Worm (Caenorhabditis elegans) whole organism, L4 larva: Measurements from ENCODE around the gene npr-30.

Source experiments
- D1046.2 ChIP-seq: fragments of 200-800 bp; sonication (Bioruptor generic); IDR thresholded peaks from 2 replicates; pipeline ENCODE4 v1.3.6; 2022; ENCODE audit warnings: missing genetic modification characterization, missing compliant biosample characterization
- F37D6.2 ChIP-seq: sonication (generic microtip); optimal IDR thresholded peaks from 2 replicates; lab custom pipeline; 2016; ENCODE audit warnings: mild to moderate bottlenecking, missing genetic modification characterization, missing compliant biosample characterization
- F44E2.7 ChIP-seq: fragments of 200-800 bp; sonication (Bioruptor generic); IDR thresholded peaks from 2 replicates; pipeline ENCODE4 v2.1.2; 2022; ENCODE audit warnings: missing genetic modification characterization, missing compliant biosample characterization
- T20F7.1 ChIP-seq: fragments of 200-800 bp; sonication (Bioruptor generic); optimal IDR thresholded peaks from 2 replicates; lab custom pipeline; 2018; ENCODE audit warnings: mild to moderate bottlenecking, missing genetic modification characterization, missing compliant biosample characterization
- Y105C5A.15 ChIP-seq: fragments of 200-800 bp; sonication (Bioruptor generic); IDR thresholded peaks from 2 replicates; pipeline ENCODE4 v1.3.6; 2022; ENCODE audit warnings: missing genetic modification characterization, missing compliant biosample characterization
- Y75B8A.6 ChIP-seq: fragments of 200-800 bp; sonication (Bioruptor generic); IDR thresholded peaks from 2 replicates; pipeline ENCODE4 v1.3.6; 2022; ENCODE audit warnings: missing genetic modification reagents, missing genetic modification characterization, missing compliant biosample characterization
- aly-2 ChIP-seq: sonication (generic microtip); optimal IDR thresholded peaks from 2 replicates; lab custom pipeline; 2018; ENCODE audit warnings: missing biosample characterization, missing genetic modification characterization
- ama-1 ChIP-seq: fragments of 150-350 bp; optimal IDR thresholded peaks from 2 replicates; lab custom pipeline; 2014; ENCODE audit warnings: inconsistent platforms, mixed read lengths
- ceh-62 ChIP-seq: sonication (generic microtip); optimal IDR thresholded peaks from 2 replicates; lab custom pipeline; 2017; ENCODE audit warnings: missing biosample characterization, missing genetic modification characterization
- ceh-82 ChIP-seq: sonication (generic microtip); optimal IDR thresholded peaks from 2 replicates; lab custom pipeline; 2017; ENCODE audit warnings: missing biosample characterization, missing genetic modification characterization
- daf-16 ChIP-seq, 3 experiments: sonication (generic microtip); optimal IDR thresholded peaks; 2 replicates each; lab custom pipeline; 2016 to 2017; ENCODE audit warnings: missing genetic modification characterization in 3 of 3, missing genetic modification reagents in 3 of 3, mild to moderate bottlenecking in 2 of 3, missing compliant biosample characterization in 2 of 3, missing biosample characterization in 1 of 3, moderate library complexity in 1 of 3
- daf-19 ChIP-seq: fragments of 200-800 bp; sonication (Bioruptor generic); conservative IDR thresholded peaks from 2 replicates; pipeline ENCODE4 v1.3.6; 2022; ENCODE audit warnings: missing genetic modification characterization, missing compliant biosample characterization
- daf-8 ChIP-seq: fragments of 200-800 bp; sonication (Bioruptor generic); IDR thresholded peaks from 2 replicates; pipeline ENCODE4 v1.3.6; 2022; ENCODE audit warnings: missing genetic modification characterization, missing compliant biosample characterization
- dmd-6 ChIP-seq: fragments of 200-800 bp; sonication (Bioruptor generic); IDR thresholded peaks from 2 replicates; pipeline ENCODE4 v1.3.6; 2022; ENCODE audit warnings: missing genetic modification reagents, missing genetic modification characterization, missing compliant biosample characterization
- dmd-8 ChIP-seq: fragments of 200-800 bp; sonication (Bioruptor generic); IDR thresholded peaks from 2 replicates; pipeline ENCODE4 v1.3.6; 2022; ENCODE audit warnings: missing genetic modification characterization, missing compliant biosample characterization
- dmd-9 ChIP-seq: fragments of 200-800 bp; sonication (Bioruptor generic); IDR thresholded peaks from 2 replicates; pipeline ENCODE4 v1.3.6; 2022; ENCODE audit warnings: missing genetic modification reagents, missing genetic modification characterization, missing compliant biosample characterization
- dpl-1 ChIP-seq: fragments of 150-350 bp; optimal IDR thresholded peaks from 2 replicates; lab custom pipeline; 2014; ENCODE audit warnings: missing biosample characterization, missing genetic modification reagents, missing genetic modification characterization
- dve-1 ChIP-seq: sonication (generic microtip); optimal IDR thresholded peaks from 2 replicates; lab custom pipeline; 2017; ENCODE audit warnings: antibody characterized with exemption, mild to moderate bottlenecking, missing genetic modification characterization, missing compliant biosample characterization; ENCODE audit not compliant: insufficient read depth
- egl-27 ChIP-seq: sonication (generic microtip); optimal IDR thresholded peaks from 3 replicates; lab custom pipeline; 2017; ENCODE audit warnings: missing biosample characterization, missing genetic modification reagents, missing genetic modification characterization
- egl-43 ChIP-seq: fragments of 200-800 bp; sonication (Bioruptor generic); IDR thresholded peaks from 2 replicates; pipeline ENCODE4 v1.3.6; 2022; ENCODE audit warnings: missing genetic modification reagents, missing genetic modification characterization, missing compliant biosample characterization
- fkh-10 ChIP-seq: fragments of 150-350 bp; optimal IDR thresholded peaks from 2 replicates; lab custom pipeline; 2014; ENCODE audit warnings: missing biosample characterization, missing genetic modification reagents, missing genetic modification characterization
- hlh-11 ChIP-seq: fragments of 200-800 bp; sonication (Bioruptor generic); optimal IDR thresholded peaks from 2 replicates; lab custom pipeline; 2018; ENCODE audit warnings: mild to moderate bottlenecking, missing genetic modification characterization, missing compliant biosample characterization
- hlh-30 ChIP-seq: sonication (generic microtip); optimal IDR thresholded peaks from 2 replicates; lab custom pipeline; 2017; ENCODE audit warnings: antibody characterized with exemption, mild to moderate bottlenecking, missing genetic modification characterization, missing compliant biosample characterization; ENCODE audit not compliant: insufficient read depth
- hmg-1.1 ChIP-seq: fragments of 200-800 bp; sonication (Bioruptor generic); IDR thresholded peaks from 2 replicates; pipeline ENCODE4 v1.3.6; 2022; ENCODE audit warnings: missing genetic modification reagents, missing genetic modification characterization, missing compliant biosample characterization
- lir-3 ChIP-seq: sonication (generic microtip); optimal IDR thresholded peaks from 2 replicates; lab custom pipeline; 2016; ENCODE audit warnings: mild to moderate bottlenecking, missing genetic modification characterization, missing compliant biosample characterization
- lsy-2 ChIP-seq, 2 experiments: fragments of 150-350 bp in 1 of 2; sonication (generic microtip) in 1 of 2; optimal IDR thresholded peaks; 2 replicates each; lab custom pipeline; 2014 to 2017; ENCODE audit warnings: missing biosample characterization in 2 of 2, missing genetic modification characterization in 2 of 2
- mes-2 ChIP-seq: sonication (generic microtip); optimal IDR thresholded peaks from 2 replicates; lab custom pipeline; 2016; ENCODE audit warnings: missing genotype, mild to moderate bottlenecking, missing genetic modification characterization, missing compliant biosample characterization; ENCODE audit not compliant: poor library complexity, severe bottlenecking
- mxl-2 ChIP-seq: fragments of 200-800 bp; sonication (Bioruptor generic); conservative IDR thresholded peaks from 2 replicates; pipeline ENCODE4 v1.3.6; 2022; ENCODE audit warnings: missing genetic modification reagents, missing genetic modification characterization, missing compliant biosample characterization
- mxl-3 ChIP-seq: fragments of 200-800 bp; sonication (Bioruptor generic); optimal IDR thresholded peaks from 2 replicates; lab custom pipeline; 2018; ENCODE audit warnings: mild to moderate bottlenecking, missing genetic modification characterization, missing compliant biosample characterization
- nhr-10 ChIP-seq: fragments of 150-350 bp; optimal IDR thresholded peaks from 2 replicates; lab custom pipeline; 2014; ENCODE audit warnings: missing biosample characterization, missing genetic modification characterization
- nhr-237 ChIP-seq: sonication (generic microtip); optimal IDR thresholded peaks from 2 replicates; lab custom pipeline; 2017; ENCODE audit warnings: missing biosample characterization, missing genetic modification characterization
- nhr-28 ChIP-seq: fragments of 150-350 bp; optimal IDR thresholded peaks from 2 replicates; lab custom pipeline; 2014; ENCODE audit warnings: missing biosample characterization, missing genetic modification characterization
- nhr-41 ChIP-seq: fragments of 200-800 bp; sonication (Bioruptor generic); IDR thresholded peaks from 2 replicates; pipeline ENCODE4 v1.3.6; 2022; ENCODE audit warnings: missing genetic modification reagents, missing genetic modification characterization, missing compliant biosample characterization
- nhr-42 ChIP-seq: fragments of 200-800 bp; sonication (Bioruptor generic); IDR thresholded peaks from 2 replicates; pipeline ENCODE4 v1.3.6; 2022; ENCODE audit warnings: missing genetic modification characterization, missing compliant biosample characterization
- nhr-6 ChIP-seq: fragments of 150-350 bp; optimal IDR thresholded peaks from 2 replicates; lab custom pipeline; 2014; ENCODE audit warnings: missing biosample characterization, missing genetic modification characterization
- nhr-77 ChIP-seq: fragments of 150-350 bp; optimal IDR thresholded peaks from 2 replicates; lab custom pipeline; 2014; ENCODE audit warnings: missing biosample characterization, missing genetic modification characterization
- pha-4 ChIP-seq, 2 experiments: fragments of 150-350 bp in 1 of 2; fragments of 200-800 bp in 1 of 2; sonication (Bioruptor generic) in 1 of 2; IDR thresholded peaks in 1 of 2; optimal IDR thresholded peaks in 1 of 2; 2 replicates each; pipeline versions ENCODE4 v1.3.6 to Lab custom; 2014 to 2022; ENCODE audit warnings: missing genetic modification characterization in 2 of 2, missing genetic modification reagents in 2 of 2, missing biosample characterization in 1 of 2, missing compliant biosample characterization in 1 of 2
- pqm-1 ChIP-seq: sonication (generic microtip); optimal IDR thresholded peaks from 2 replicates; lab custom pipeline; 2017; ENCODE audit warnings: missing biosample characterization, missing genetic modification characterization
- sdz-12 ChIP-seq: fragments of 200-800 bp; sonication (Bioruptor generic); optimal IDR thresholded peaks from 2 replicates; lab custom pipeline; 2018; ENCODE audit warnings: mild to moderate bottlenecking, missing genetic modification characterization, missing compliant biosample characterization
- spr-3 ChIP-seq: fragments of 200-800 bp; sonication (Bioruptor generic); optimal IDR thresholded peaks from 2 replicates; lab custom pipeline; 2018; ENCODE audit warnings: mild to moderate bottlenecking, missing genetic modification characterization, missing compliant biosample characterization
- zfp-2 ChIP-seq: sonication (generic microtip); optimal IDR thresholded peaks from 2 replicates; lab custom pipeline; 2016; ENCODE audit warnings: mild to moderate bottlenecking, missing genetic modification characterization, missing compliant biosample characterization
- ztf-11 ChIP-seq: fragments of 150-350 bp; optimal IDR thresholded peaks from 2 replicates; lab custom pipeline; 2014; ENCODE audit warnings: missing biosample characterization, missing genetic modification characterization
- ztf-7 ChIP-seq: fragments of 150-350 bp; optimal IDR thresholded peaks from 2 replicates; lab custom pipeline; 2014; ENCODE audit warnings: missing biosample characterization, missing genetic modification characterization

npr-30 gene

DNA sequence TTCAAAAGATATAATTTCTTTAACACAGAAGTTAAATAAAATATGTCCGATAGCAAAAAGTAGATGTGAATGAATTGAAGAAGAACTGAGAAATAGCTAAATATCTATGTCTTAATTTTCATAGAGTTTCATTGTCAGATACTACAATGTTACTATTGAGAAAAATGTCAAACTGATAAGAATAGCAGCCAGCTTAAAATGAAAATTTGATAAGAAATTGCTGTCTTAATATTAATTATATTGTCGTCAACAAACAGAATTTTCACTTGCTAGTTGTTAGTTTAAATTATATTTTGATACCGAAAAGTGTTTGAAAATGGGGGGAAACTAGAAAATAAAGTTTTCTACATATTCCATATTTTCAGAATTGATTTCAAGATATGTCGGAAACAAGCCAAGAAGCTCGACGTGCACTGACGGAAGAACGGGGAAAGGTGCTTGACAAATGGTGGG is at the start of gene npr-30, which contains the start of the genes fbxa-6 and cTel54X.2:
TSS of gene npr-30 (plus strand) at position 403 of the 453 bp plus-strand sequence.
TSS of gene fbxa-6 (minus strand) at position 179 of the 453 bp plus-strand sequence.
TSS of gene cTel54X.2 (plus strand) at position 360 of the 453 bp plus-strand sequence.
- TF ChIP-seq Y105C5A.15 (GFP tag; lab: Robert Waterston, UW), result no peak
- TF ChIP-seq egl-27 (tag; lab: Kevin White, UChicago), result no peak
- TF ChIP-seq nhr-6, result no peak
- peak; percentile 64 for TF ChIP-seq nhr-28 (tag; lab: Kevin White, UChicago)
- no peak for TF ChIP-seq mxl-2
- TF ChIP-seq nhr-237 (tag; lab: Kevin White, UChicago), result no peak
- peak; percentile 27 for TF ChIP-seq nhr-77
- no peak for TF ChIP-seq egl-43 (GFP tag; lab: Robert Waterston, UW)
- TF ChIP-seq daf-16 (GFP tag; optimal IDR thresholded peaks at IDR 0.05; lab: Kevin White, UChicago), result no peak
- TF ChIP-seq daf-16 (tag; optimal IDR thresholded peaks at IDR 0.05; lab: Kevin White, UChicago), result peak; percentile 60
- no peak for TF ChIP-seq lir-3
- TF ChIP-seq Y75B8A.6, result no peak
- no peak for TF ChIP-seq ztf-7
- peak; percentile 73 for TF ChIP-seq pqm-1
- peak; percentile 20 for TF ChIP-seq dve-1 (tag; lab: Kevin White, UChicago)

DNA sequence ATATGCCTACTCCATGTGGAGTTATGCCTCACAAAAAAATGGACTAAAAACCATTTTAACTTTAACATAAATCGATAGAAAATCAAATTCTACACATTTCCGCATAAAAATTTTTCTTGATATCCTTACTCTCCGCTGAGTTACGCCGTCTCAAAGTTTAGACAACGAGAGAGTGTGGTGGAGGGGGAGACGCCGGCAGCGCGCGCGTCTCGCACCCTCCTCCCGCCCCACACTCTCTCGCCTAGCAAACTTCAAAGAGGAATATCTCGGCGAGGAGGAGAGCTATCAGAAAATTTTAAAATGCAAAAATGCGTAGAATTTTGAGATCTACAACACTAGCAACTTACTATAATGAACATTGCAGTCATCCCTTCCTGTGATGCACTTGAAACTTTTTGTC is 11.1 kb downstream of the npr-30 start:
- no peak for TF ChIP-seq F37D6.2 (tag; lab: Kevin White, UChicago)
- no peak for TF ChIP-seq hmg-1.1
- no peak for TF ChIP-seq nhr-77
- TF ChIP-seq lsy-2 (tag; optimal IDR thresholded peaks at IDR 0.05; lab: Kevin White, UChicago), result no peak
- TF ChIP-seq dmd-8 (GFP tag; lab: Robert Waterston, UW), result no peak
- no peak for TF ChIP-seq spr-3 (GFP tag; lab: Kevin White, UChicago)
- no peak for TF ChIP-seq fkh-10 (GFP tag; lab: Kevin White, UChicago)
- no peak for TF ChIP-seq egl-43 (GFP tag; lab: Robert Waterston, UW)
- TF ChIP-seq D1046.2 (GFP tag; lab: Robert Waterston, UW), result no peak

DNA sequence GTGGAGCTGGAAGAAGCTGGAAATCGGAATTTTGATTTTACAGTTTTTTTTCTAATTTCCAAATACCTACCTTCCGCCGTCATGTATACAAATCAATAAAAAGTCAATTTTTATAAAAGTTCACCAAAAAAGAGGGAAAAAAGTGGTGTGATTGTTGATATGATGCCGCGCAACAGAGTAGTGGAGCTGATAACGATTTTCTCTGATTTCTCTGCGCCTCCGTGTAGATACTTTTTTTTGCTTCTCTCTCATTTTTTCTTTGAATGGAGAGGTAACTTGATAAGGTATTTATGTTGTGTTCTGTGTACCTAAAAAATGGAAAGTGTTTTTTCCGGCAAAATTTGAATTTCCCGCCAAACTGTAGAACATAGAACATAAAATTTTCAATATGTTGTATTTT is 11.6 kb downstream of the npr-30 start, which contains the start of gene nhr-80:
TSS of gene nhr-80 (minus strand) at position 199 of the 400 bp plus-strand sequence.
- peak; percentile 59 for TF ChIP-seq pqm-1
- no peak for TF ChIP-seq daf-8 (GFP tag; lab: Robert Waterston, UW)
- TF ChIP-seq zfp-2, result no peak
- peak; percentile 93 for TF ChIP-seq nhr-28 (tag; lab: Kevin White, UChicago)
- TF ChIP-seq lsy-2 (tag; optimal IDR thresholded peaks at IDR 0.05; lab: Kevin White, UChicago), result peak in 1 of 2 experiments; percentile 38
- peak; percentile 20 for TF ChIP-seq T20F7.1 (GFP tag; lab: Kevin White, UChicago)
- TF ChIP-seq mxl-2, result no peak
- TF ChIP-seq hlh-30 (tag; lab: Kevin White, UChicago), result peak; percentile 20
- peak; percentile 86 for TF ChIP-seq dve-1 (tag; lab: Kevin White, UChicago)
- no peak for TF ChIP-seq dpl-1
- peak; percentile 50 for TF ChIP-seq nhr-77
- no peak for TF ChIP-seq daf-16 (GFP tag; optimal IDR thresholded peaks at IDR 0.05; lab: Kevin White, UChicago)
- TF ChIP-seq daf-16 (tag; optimal IDR thresholded peaks at IDR 0.05; lab: Kevin White, UChicago), result peak; percentile 94
- TF ChIP-seq dmd-6, result peak; percentile 76
- no peak for TF ChIP-seq hmg-1.1
- TF ChIP-seq mes-2, result peak; percentile 48
- peak; percentile 69 for TF ChIP-seq hlh-11 (tag; lab: Kevin White, UChicago)

DNA sequence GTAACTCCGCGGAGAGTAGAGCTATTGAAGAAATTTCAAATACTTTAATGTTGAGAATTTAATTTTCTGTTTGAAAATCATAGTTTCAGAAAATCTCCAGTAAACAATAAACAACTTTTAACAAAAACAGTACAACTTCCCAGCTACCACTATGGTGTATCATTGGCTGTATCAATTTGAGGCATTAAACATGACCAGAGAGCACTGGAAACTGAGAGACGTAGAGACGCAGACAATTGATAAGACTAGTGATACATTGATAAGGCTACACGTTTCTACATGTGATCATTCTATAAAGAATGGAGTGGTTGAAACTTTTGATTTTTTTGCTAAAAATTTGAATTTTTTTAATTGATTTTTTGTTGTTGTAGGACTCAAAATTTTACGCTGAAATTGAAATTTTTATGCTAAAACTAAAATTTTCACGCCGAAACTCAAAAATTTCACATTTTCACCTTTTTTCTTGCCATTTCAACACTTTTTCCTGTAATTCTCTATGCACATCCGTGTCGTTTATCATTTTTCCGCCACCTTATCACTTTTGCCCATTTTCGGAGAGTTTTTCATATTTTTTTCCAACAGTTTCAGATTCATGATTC is 12.2 kb downstream of the npr-30 start, which contains the start of gene H10E21.1:
TSS of gene H10E21.1 (plus strand) at position 549 of the 599 bp plus-strand sequence.
- peak; percentile 95 for TF ChIP-seq nhr-28 (tag; lab: Kevin White, UChicago)
- no peak for TF ChIP-seq dmd-9 (GFP tag; lab: Robert Waterston, UW)
- TF ChIP-seq daf-16 (GFP tag; optimal IDR thresholded peaks at IDR 0.05; lab: Kevin White, UChicago), result no peak
- TF ChIP-seq daf-16 (tag; optimal IDR thresholded peaks at IDR 0.05; lab: Kevin White, UChicago), result peak; percentile 79
- TF ChIP-seq pha-4 (GFP tag; IDR thresholded peaks at IDR 0.05; lab: Robert Waterston, UW), result no peak
- TF ChIP-seq pha-4 (tag; optimal IDR thresholded peaks at IDR 0.05; lab: Kevin White, UChicago), result no peak
- no peak for TF ChIP-seq egl-43 (GFP tag; lab: Robert Waterston, UW)
- no peak for TF ChIP-seq ceh-82
- TF ChIP-seq F44E2.7 (GFP tag; lab: Robert Waterston, UW), result no peak
- no peak for TF ChIP-seq ama-1 (lab: Kevin White, UChicago)
- TF ChIP-seq Y105C5A.15 (GFP tag; lab: Robert Waterston, UW), result no peak
- TF ChIP-seq mxl-3 (GFP tag; lab: Kevin White, UChicago), result peak; percentile 35
- TF ChIP-seq aly-2 (tag; lab: Kevin White, UChicago), result no peak
- TF ChIP-seq nhr-42, result no peak
- TF ChIP-seq sdz-12 (GFP tag; lab: Kevin White, UChicago), result no peak
- no peak for TF ChIP-seq ceh-62 (tag; lab: Kevin White, UChicago)
- peak; percentile 75 for TF ChIP-seq dve-1 (tag; lab: Kevin White, UChicago)
- TF ChIP-seq daf-19 (GFP tag; lab: Robert Waterston, UW), result no peak
- no peak for TF ChIP-seq nhr-41 (GFP tag; lab: Robert Waterston, UW)
- TF ChIP-seq ztf-11 (tag; lab: Kevin White, UChicago), result no peak
- TF ChIP-seq nhr-10 (tag; lab: Kevin White, UChicago), result no peak
- no peak for TF ChIP-seq mxl-2
